Worm (Caenorhabditis elegans): ENCODE measurements around the gene C14B9.2.

Gene C14B9.2

DNA sequence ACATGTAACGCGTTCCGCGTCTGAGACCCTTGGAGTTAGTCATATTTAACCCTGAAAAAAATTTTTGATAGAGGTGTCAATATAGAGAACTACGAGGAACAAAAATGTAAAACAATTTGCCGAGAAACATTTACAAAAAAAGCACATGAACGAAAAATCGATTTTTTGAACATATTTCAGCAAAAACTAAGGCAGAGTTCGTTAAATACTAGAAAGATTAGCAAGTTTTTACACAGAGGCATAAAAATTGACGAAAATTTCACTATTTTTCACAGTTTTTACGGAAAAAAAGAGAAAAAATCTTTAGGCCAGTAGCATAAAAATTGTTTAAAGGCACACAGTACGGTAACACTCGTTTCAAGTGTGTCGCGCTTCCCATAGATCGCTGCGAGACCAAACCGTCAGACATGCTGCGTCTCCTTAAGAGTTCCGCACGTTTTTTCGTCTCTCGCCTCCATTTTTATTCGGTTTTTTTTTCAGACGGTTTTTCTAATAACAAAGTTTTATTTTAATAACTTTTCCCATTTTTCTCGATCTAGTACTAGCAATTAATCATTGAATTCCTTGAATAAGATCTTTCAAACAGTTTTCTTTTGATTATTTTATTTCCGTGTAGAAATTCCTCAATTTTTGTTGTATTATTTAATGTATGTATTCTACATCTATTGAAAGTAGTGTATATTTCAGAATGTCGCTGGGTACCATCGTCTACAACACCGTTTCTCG is 3.1 kb upstream of the C14B9.2 start, which contains the start of the genes rpl-21 and C14B9.10 (continued):
- TF ChIP-seq dmd-9 (GFP tag; IDR thresholded peaks at IDR 0.05), result peak; percentile 55; the same call in 1 of the 2 replicates
- peak; percentile 83 for TF ChIP-seq mep-1 (tag; optimal IDR thresholded peaks at IDR 0.05)
- TF ChIP-seq nhr-42 (GFP tag; IDR thresholded peaks at IDR 0.05), result no peak
- peak; percentile 99 for TF ChIP-seq D1046.2 (GFP tag; IDR thresholded peaks at IDR 0.05)
- TF ChIP-seq mdt-29 (GFP tag; IDR thresholded peaks at IDR 0.05), result no peak
- peak; percentile 47 for TF ChIP-seq nhr-25 (tag; optimal IDR thresholded peaks at IDR 0.05; ENCODE audit: borderline replicate concordance, insufficient read depth)
- TF ChIP-seq rbr-2 (tag; optimal IDR thresholded peaks at IDR 0.05), result peak; percentile 72
- peak; percentile 1 for TF ChIP-seq duxl-1 (tag; optimal IDR thresholded peaks at IDR 0.05; ENCODE audit: poor library complexity)
- no peak for TF ChIP-seq egl-27 (tag; optimal IDR thresholded peaks at IDR 0.05)
- no peak for TF ChIP-seq ces-1 (GFP tag; optimal IDR thresholded peaks at IDR 0.05)
- TF ChIP-seq spr-1 (tag; optimal IDR thresholded peaks at IDR 0.05), result peak; percentile 37
- no peak for TF ChIP-seq daf-8 (GFP tag; IDR thresholded peaks at IDR 0.05)
- peak; percentile 78 for TF ChIP-seq dpl-1 (GFP tag; optimal IDR thresholded peaks at IDR 0.05)
- TF ChIP-seq unc-39 (tag; optimal IDR thresholded peaks at IDR 0.05), result no peak
- TF ChIP-seq gei-8 (GFP tag; optimal IDR thresholded peaks at IDR 0.05), result no peak
- no peak for TF ChIP-seq vab-7 (GFP tag; IDR thresholded peaks at IDR 0.05)
- peak; percentile 80 for TF ChIP-seq hlh-30 (tag; optimal IDR thresholded peaks at IDR 0.05; ENCODE audit: insufficient read depth)
- no peak for TF ChIP-seq ceh-20 (GFP tag; IDR thresholded peaks at IDR 0.05)
- peak; percentile 57 for TF ChIP-seq nhr-28 (tag; optimal IDR thresholded peaks at IDR 0.05)
- peak; percentile 61; the same call in 1 of the 2 replicates for TF ChIP-seq Y48G9A.11 (GFP tag; IDR thresholded peaks at IDR 0.05)
- 0 out of 2 replicates have a peak, but pooled peaks have one; percentile 25 for TF ChIP-seq ctbp-1 (GFP tag; IDR thresholded peaks at IDR 0.05)
- no peak for TF ChIP-seq sdz-12 (GFP tag; optimal IDR thresholded peaks at IDR 0.05)
- TF ChIP-seq Y75B8A.6 (GFP tag; IDR thresholded peaks at IDR 0.05), result no peak
- TF ChIP-seq zip-11 (GFP tag; IDR thresholded peaks at IDR 0.05), result no peak
- TF ChIP-seq lin-1 (GFP tag; IDR thresholded peaks at IDR 0.05), result 0 out of 2 replicates have a peak, but pooled peaks have one; percentile 27
- peak; percentile 87 for TF ChIP-seq arid-1 (GFP tag; conservative IDR thresholded peaks at IDR 0.05)
- no peak for TF ChIP-seq nhr-41 (GFP tag; IDR thresholded peaks at IDR 0.05)
- TF ChIP-seq ceh-32 (tag; optimal IDR thresholded peaks at IDR 0.05; ENCODE audit: poor library complexity), result no peak
- TF ChIP-seq zfp-2 (tag; optimal IDR thresholded peaks at IDR 0.05), result peak; percentile 18
- TF ChIP-seq lir-3 (tag; optimal IDR thresholded peaks at IDR 0.05), result no peak
- no peak for TF ChIP-seq saeg-2 (GFP tag; IDR thresholded peaks at IDR 0.05)
- peak; percentile 75 for TF ChIP-seq hmg-1.1 (GFP tag; IDR thresholded peaks at IDR 0.05)
- TF ChIP-seq ama-1 (optimal IDR thresholded peaks at IDR 0.05), result peak; percentile 59
- no peak for TF ChIP-seq ZK546.5 (tag; optimal IDR thresholded peaks at IDR 0.05)
- TF ChIP-seq unc-62 (GFP tag; optimal IDR thresholded peaks at IDR 0.05 in 1 of 2), result peak in 1 of 2 experiments; percentile 1
- TF ChIP-seq unc-62 (tag; optimal IDR thresholded peaks at IDR 0.05), result no peak
- TF ChIP-seq egl-43 (GFP tag; IDR thresholded peaks at IDR 0.05), result no peak
- TF ChIP-seq daf-16 (GFP tag; optimal IDR thresholded peaks at IDR 0.05), result no peak
- TF ChIP-seq daf-16 (tag; optimal IDR thresholded peaks at IDR 0.05), result peak; percentile 44

DNA sequence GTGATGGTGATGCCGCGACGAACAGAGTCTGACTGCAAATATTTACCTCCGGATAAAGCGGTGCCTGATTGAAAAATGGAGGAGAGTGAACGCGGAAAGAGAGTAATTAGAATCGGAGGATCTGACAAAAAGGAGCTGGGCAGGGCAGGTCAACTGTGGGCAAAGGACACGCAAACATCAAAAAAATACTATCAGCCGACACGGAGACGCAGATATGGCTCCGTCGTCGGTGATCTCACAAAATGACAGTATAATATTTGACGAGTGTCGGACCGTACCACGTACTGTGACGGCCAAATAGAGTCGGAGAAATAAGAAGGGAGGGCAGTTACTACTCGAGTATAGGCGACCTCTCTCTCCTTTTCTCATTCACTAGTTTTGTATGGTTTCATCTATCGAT is 969 bp upstream of the C14B9.2 start:
- TF ChIP-seq tra-1 (GFP tag; IDR thresholded peaks at IDR 0.05) (no peak), Y105C5A.15 (GFP tag; IDR thresholded peaks at IDR 0.05) (no peak), F49E8.2 (tag; optimal IDR thresholded peaks at IDR 0.05; ENCODE audit: borderline replicate concordance) (no peak), nhr-10 (tag; optimal IDR thresholded peaks at IDR 0.05) (no peak), mes-2 (tag; optimal IDR thresholded peaks at IDR 0.05; ENCODE audit: poor library complexity, severe bottlenecking) (peak; percentile 6), F37D6.2 (tag; optimal IDR thresholded peaks at IDR 0.05) (no peak), D1046.2 (GFP tag; IDR thresholded peaks at IDR 0.05) (no peak), unc-62 (GFP tag; optimal IDR thresholded peaks at IDR 0.05 in 1 of 2) (peak in 1 of 2 experiments; percentile 41), unc-62 (tag; optimal IDR thresholded peaks at IDR 0.05) (no peak), ceh-32 (tag; optimal IDR thresholded peaks at IDR 0.05; ENCODE audit: poor library complexity) (no peak), lin-1 (GFP tag; IDR thresholded peaks at IDR 0.05) (no peak), ztf-11 (tag; optimal IDR thresholded peaks at IDR 0.05) (no peak), lin-38 (GFP tag; IDR thresholded peaks at IDR 0.05) (no peak), hmg-1.1 (GFP tag; IDR thresholded peaks at IDR 0.05) (no peak), nhr-25 (tag; optimal IDR thresholded peaks at IDR 0.05; ENCODE audit: borderline replicate concordance, insufficient read depth) (no peak), unc-39 (tag; optimal IDR thresholded peaks at IDR 0.05) (no peak), nhr-76 (tag; optimal IDR thresholded peaks at IDR 0.05) (no peak), egl-43 (GFP tag; IDR thresholded peaks at IDR 0.05) (0 out of 2 replicates have a peak, but pooled peaks have one; percentile 16), mep-1 (tag; optimal IDR thresholded peaks at IDR 0.05) (no peak)
